Fruit fly (Drosophila melanogaster): ENCODE measurements around the gene EndoGI.

- TF ChIP-seq CG34406 (GFP tag; optimal IDR thresholded peaks at IDR 0.05) (no peak), Sox14 (GFP tag; optimal IDR thresholded peaks at IDR 0.05) (peak; percentile 23), CG9139 (GFP tag; optimal IDR thresholded peaks at IDR 0.05) (no peak), CG6276 (GFP tag; optimal IDR thresholded peaks at IDR 0.05) (no peak), CG6854 (GFP tag; optimal IDR thresholded peaks at IDR 0.05) (no peak)
These were observed 11.4 kb downstream of the EndoGI start for dm6 chr2L:16268869-16269231.

Measured in whole organism, prepupa.